Fruit fly (Drosophila melanogaster) whole organism, embryonic: Measurements from ENCODE around the gene Jarid2.

Experiments
- CG10366 ChIP-seq: fragments of 200-800 bp; sonication (Bioruptor generic); IDR thresholded peaks from 2 replicates; pipeline ENCODE4 v1.3.6; 2022; ENCODE audit warnings: missing biosample characterization, missing genetic modification characterization
- CG11085 ChIP-seq: fragments of 200-800 bp; sonication (Bioruptor generic); IDR thresholded peaks from 2 replicates; pipeline ENCODE4 v1.3.6; 2022; ENCODE audit warnings: missing biosample characterization, missing genetic modification characterization
- CG12236 ChIP-seq: fragments of 200-800 bp; sonication (Bioruptor generic); optimal IDR thresholded peaks from 2 replicates; lab custom pipeline; 2016; ENCODE audit warnings: missing biosample characterization, missing genetic modification characterization
- CG13123 ChIP-seq: fragments of 200-800 bp; sonication (Bioruptor generic); optimal IDR thresholded peaks from 2 replicates; lab custom pipeline; 2016; ENCODE audit warnings: missing biosample characterization, missing genetic modification characterization
- CG13624 ChIP-seq: fragments of 200-800 bp; sonication (Bioruptor generic); optimal IDR thresholded peaks from 2 replicates; lab custom pipeline; 2016; ENCODE audit warnings: missing biosample characterization, missing genetic modification characterization
- CG14014 ChIP-seq: fragments of 200-800 bp; sonication (Bioruptor generic); IDR thresholded peaks from 2 replicates; pipeline ENCODE4 v1.3.6; 2022; ENCODE audit warnings: missing biosample characterization, missing genetic modification characterization
- CG15514 ChIP-seq: fragments of 200-800 bp; sonication (Bioruptor generic); optimal IDR thresholded peaks from 3 replicates; lab custom pipeline; 2017; ENCODE audit warnings: missing biosample characterization, missing genetic modification characterization, mild to moderate bottlenecking, moderate library complexity, missing genetic modification reagents
- CG2889 ChIP-seq: fragments of 200-800 bp; sonication (Bioruptor generic); IDR thresholded peaks from 3 replicates; pipeline ENCODE4 v1.3.6; 2022; ENCODE audit warnings: missing biosample characterization, missing genetic modification characterization
- CG42726 ChIP-seq: fragments of 200-800 bp; sonication (Bioruptor generic); IDR thresholded peaks from 2 replicates; pipeline ENCODE4 v1.3.6; 2022; ENCODE audit warnings: missing biosample characterization, missing genetic modification characterization; ENCODE audit not compliant: partially characterized antibody
- CG4328 ChIP-seq: fragments of 200-800 bp; sonication (Bioruptor generic); optimal IDR thresholded peaks from 3 replicates; lab custom pipeline; 2017; ENCODE audit warnings: missing biosample characterization, missing genetic modification reagents, missing genetic modification characterization
- CG4854 ChIP-seq: fragments of 200-800 bp; sonication (Bioruptor generic); optimal IDR thresholded peaks from 2 replicates; lab custom pipeline; 2016; ENCODE audit warnings: missing biosample characterization, missing genetic modification characterization, inconsistent platforms
- CG5953 ChIP-seq: fragments of 200-800 bp; sonication (Bioruptor generic); IDR thresholded peaks from 2 replicates; pipeline ENCODE4 v1.3.6; 2022; ENCODE audit warnings: missing biosample characterization, missing genetic modification characterization
- CG7556 ChIP-seq: fragments of 200-800 bp; sonication (Bioruptor generic); optimal IDR thresholded peaks from 2 replicates; lab custom pipeline; 2017; ENCODE audit warnings: missing biosample characterization, mild to moderate bottlenecking, missing genetic modification characterization
- CG7963 ChIP-seq: fragments of 200-800 bp; sonication (Bioruptor generic); IDR thresholded peaks from 3 replicates; pipeline ENCODE4 v1.3.6; 2022; ENCODE audit warnings: missing biosample characterization, missing genetic modification characterization; ENCODE audit not compliant: partially characterized antibody
- Chrac-16 ChIP-seq: fragments of 200-800 bp; sonication (Bioruptor generic); optimal IDR thresholded peaks from 3 replicates; lab custom pipeline; 2016; ENCODE audit warnings: missing biosample characterization, missing genetic modification characterization
- CkIIα-i1 ChIP-seq: fragments of 200-800 bp; sonication (Bioruptor generic); IDR thresholded peaks from 2 replicates; pipeline ENCODE4 v1.3.6; 2022; ENCODE audit warnings: missing biosample characterization, missing genetic modification characterization
- CoRest ChIP-seq: fragments of 200-800 bp; sonication (Bioruptor generic); optimal IDR thresholded peaks from 3 replicates; lab custom pipeline; 2018; ENCODE audit warnings: missing biosample characterization, mild to moderate bottlenecking, missing genetic modification characterization, moderate library complexity
- D19A ChIP-seq: fragments of 200-800 bp; optimal IDR thresholded peaks from 3 replicates; lab custom pipeline; 2019; ENCODE audit warnings: missing biosample characterization, mild to moderate bottlenecking, missing genetic modification characterization, moderate library complexity
- D19B ChIP-seq: fragments of 200-800 bp; sonication (Bioruptor generic); optimal IDR thresholded peaks from 2 replicates; lab custom pipeline; 2017; ENCODE audit warnings: missing biosample characterization, mild to moderate bottlenecking, missing genetic modification characterization
- Deaf1 ChIP-seq: fragments of 200-800 bp; optimal IDR thresholded peaks from 3 replicates; lab custom pipeline; 2019; ENCODE audit warnings: missing biosample characterization, mild to moderate bottlenecking, missing genetic modification characterization, moderate library complexity
- Eip74EF ChIP-seq, 2 experiments: fragments of 200-800 bp in 1 of 2; fragments of >200 bp in 1 of 2; sonication (Bioruptor generic) in 1 of 2; optimal IDR thresholded peaks; 2 replicates each; lab custom pipeline; 2017 to 2019; ENCODE audit warnings: missing biosample characterization in 2 of 2, missing genetic modification characterization in 2 of 2, mild to moderate bottlenecking in 1 of 2, moderate library complexity in 1 of 2
- Ets97D ChIP-seq: fragments of 200-800 bp; sonication (Bioruptor generic); optimal IDR thresholded peaks from 3 replicates; lab custom pipeline; 2016; ENCODE audit warnings: missing biosample characterization, missing genetic modification characterization
- H15 ChIP-seq: fragments of 200-800 bp; sonication (Bioruptor generic); IDR thresholded peaks from 3 replicates; pipeline ENCODE4 v1.3.6; 2022; ENCODE audit warnings: missing biosample characterization, missing genetic modification characterization
- HLH3B ChIP-seq: fragments of 200-800 bp; sonication (Bioruptor generic); IDR thresholded peaks from 2 replicates; pipeline ENCODE4 v1.3.6; 2022; ENCODE audit warnings: missing biosample characterization, missing genetic modification characterization
- Hmx ChIP-seq: fragments of 200-800 bp; sonication (Bioruptor generic); optimal IDR thresholded peaks from 2 replicates; lab custom pipeline; 2016; ENCODE audit warnings: missing biosample characterization, missing genetic modification characterization
- NFAT ChIP-seq: fragments of 200-800 bp; sonication (Bioruptor generic); IDR thresholded peaks from 2 replicates; pipeline ENCODE4 v1.3.6; 2022; ENCODE audit warnings: missing biosample characterization, missing genetic modification characterization
- Nf-YC ChIP-seq: fragments of 200-800 bp; optimal IDR thresholded peaks from 3 replicates; lab custom pipeline; 2019; ENCODE audit warnings: missing biosample characterization, mild to moderate bottlenecking, missing genetic modification characterization, moderate library complexity
- Rfx ChIP-seq: fragments of 200-800 bp; sonication (Bioruptor generic); IDR thresholded peaks from 2 replicates; pipeline ENCODE4 v1.3.6; 2022; ENCODE audit warnings: missing biosample characterization, missing genetic modification characterization
- Side ChIP-seq: fragments of 200-800 bp; sonication (Bioruptor generic); optimal IDR thresholded peaks from 2 replicates; lab custom pipeline; 2016; ENCODE audit warnings: missing biosample characterization, missing genetic modification characterization
- Sry-δ ChIP-seq: fragments of 200-800 bp; sonication (Bioruptor generic); optimal IDR thresholded peaks from 2 replicates; lab custom pipeline; 2016; ENCODE audit warnings: missing biosample characterization, missing genetic modification characterization
- Trl ChIP-seq, 3 experiments: fragments of >200 bp in 2 of 3; fragments of 200-800 bp in 1 of 3; sonication (Bioruptor generic) in 1 of 3; optimal IDR thresholded peaks; 2 replicates in 1 of 3; 3 replicates in 2 of 3; lab custom pipeline; 2016 to 2017; ENCODE audit warnings: missing biosample characterization in 1 of 3, missing genetic modification characterization in 1 of 3
- Vsx1 ChIP-seq: fragments of 200-800 bp; sonication (Bioruptor generic); optimal IDR thresholded peaks from 2 replicates; lab custom pipeline; 2017; ENCODE audit warnings: missing biosample characterization, mild to moderate bottlenecking, missing genetic modification characterization, missing genetic modification reagents
- bcd ChIP-seq: fragments of 200-800 bp; sonication (Bioruptor generic); optimal IDR thresholded peaks from 2 replicates; lab custom pipeline; 2017; ENCODE audit warnings: missing biosample characterization, mild to moderate bottlenecking, missing genetic modification characterization
- cg ChIP-seq: fragments of 200-800 bp; sonication (Bioruptor generic); optimal IDR thresholded peaks from 3 replicates; lab custom pipeline; 2019; ENCODE audit warnings: missing biosample characterization, mild to moderate bottlenecking, missing genetic modification characterization, moderate library complexity
- ftz-f1 ChIP-seq: fragments of 200-800 bp; sonication (Bioruptor generic); optimal IDR thresholded peaks from 2 replicates; lab custom pipeline; 2016; ENCODE audit warnings: missing biosample characterization, missing genetic modification characterization
- gce ChIP-seq: fragments of 200-800 bp; sonication (Bioruptor generic); IDR thresholded peaks from 3 replicates; pipeline ENCODE4 v1.3.6; 2022; ENCODE audit warnings: missing biosample characterization, missing genetic modification characterization
- gsb-n ChIP-seq: fragments of 200-800 bp; sonication (Bioruptor generic); optimal IDR thresholded peaks from 3 replicates; lab custom pipeline; 2018; ENCODE audit warnings: missing biosample characterization, mild to moderate bottlenecking, missing genetic modification characterization
- insv ChIP-seq, 2 experiments: fragments of 200-800 bp; sonication (Bioruptor generic); optimal IDR thresholded peaks; 3 replicates each; lab custom pipeline; 2016 to 2018; ENCODE audit warnings: missing biosample characterization in 2 of 2, missing genetic modification characterization in 2 of 2
- jing ChIP-seq: fragments of 200-800 bp; sonication (Bioruptor generic); optimal IDR thresholded peaks from 2 replicates; lab custom pipeline; 2018; ENCODE audit warnings: missing biosample characterization, mild to moderate bottlenecking, missing genetic modification characterization
- ken ChIP-seq: fragments of 200-800 bp; sonication (Bioruptor generic); IDR thresholded peaks from 3 replicates; pipeline ENCODE4 v1.3.6; 2022; ENCODE audit warnings: missing biosample characterization, missing genetic modification characterization
- lov ChIP-seq, 2 experiments: fragments of 200-800 bp in 1 of 2; fragments of >200 bp in 1 of 2; sonication (Bioruptor generic) in 1 of 2; IDR thresholded peaks in 1 of 2; optimal IDR thresholded peaks in 1 of 2; 2 replicates in 1 of 2; 3 replicates in 1 of 2; pipeline versions ENCODE4 v1.3.6 to Lab custom; 2017 to 2022; ENCODE audit warnings: missing biosample characterization in 1 of 2, missing genetic modification characterization in 1 of 2
- luna ChIP-seq: fragments of 200-800 bp; sonication (Bioruptor generic); optimal IDR thresholded peaks from 2 replicates; lab custom pipeline; 2016; ENCODE audit warnings: missing biosample characterization, missing genetic modification characterization
- mam ChIP-seq: fragments of 200-800 bp; sonication (Bioruptor generic); optimal IDR thresholded peaks from 3 replicates; lab custom pipeline; 2016; ENCODE audit warnings: missing biosample characterization, missing genetic modification characterization
- mld ChIP-seq: fragments of 200-800 bp; sonication (Bioruptor generic); IDR thresholded peaks from 3 replicates; pipeline ENCODE4 v1.3.6; 2022; ENCODE audit warnings: missing biosample characterization, missing genetic modification characterization; ENCODE audit not compliant: partially characterized antibody
- onecut ChIP-seq: fragments of 200-800 bp; sonication (Bioruptor generic); IDR thresholded peaks from 2 replicates; pipeline ENCODE4 v1.3.6; 2022; ENCODE audit warnings: missing biosample characterization, missing genetic modification characterization
- row ChIP-seq: fragments of 200-800 bp; sonication (Bioruptor generic); IDR thresholded peaks from 3 replicates; pipeline ENCODE4 v1.3.6; 2022; ENCODE audit warnings: missing biosample characterization, missing genetic modification characterization
- slou ChIP-seq: fragments of 200-800 bp; sonication (Bioruptor generic); optimal IDR thresholded peaks from 3 replicates; lab custom pipeline; 2016; ENCODE audit warnings: missing biosample characterization, missing genetic modification characterization
- twi ChIP-seq: fragments of 200-800 bp; optimal IDR thresholded peaks from 2 replicates; lab custom pipeline; 2019; ENCODE audit warnings: missing biosample characterization, mild to moderate bottlenecking, missing genetic modification characterization, moderate library complexity
- wdn ChIP-seq: fragments of 200-800 bp; sonication (Bioruptor generic); IDR thresholded peaks from 2 replicates; pipeline ENCODE4 v1.3.6; 2022; ENCODE audit warnings: missing biosample characterization, missing genetic modification characterization

Gene Jarid2

dm6 chr3L:9431848-9432623 is 44.8 kb upstream of the Jarid2 start (continued):
- TF ChIP-seq CkIIα-i1 (GFP tag; lab: Robert Waterston, UW) (no peak), CG4854 (GFP tag; lab: Kevin White, UChicago) (no peak), HLH3B (no peak), ftz-f1 (GFP tag; lab: Kevin White, UChicago) (peak; percentile 51), Hmx (GFP tag; lab: Kevin White, UChicago) (no peak), luna (GFP tag; lab: Kevin White, UChicago) (no peak), CG42726 (0 out of 2 replicates have a peak, but pooled peaks have one; percentile 21), H15 (GFP tag; lab: Robert Waterston, UW) (no peak), Deaf1 (tag; lab: Kevin White, UChicago) (no peak), Ets97D (no peak), CG15514 (GFP tag; lab: Kevin White, UChicago) (no peak), CG11085 (no peak), mld (GFP tag; lab: Robert Waterston, UW) (no peak), D19A (tag; lab: Kevin White, UChicago) (peak; percentile 9), CoRest (tag; lab: Kevin White, UChicago) (no peak), gsb-n (tag; lab: Kevin White, UChicago) (no peak), Chrac-16 (GFP tag; lab: Kevin White, UChicago) (no peak), slou (GFP tag; lab: Kevin White, UChicago) (no peak), Nf-YC (tag; lab: Kevin White, UChicago) (no peak), ken (GFP tag; lab: Robert Waterston, UW) (no peak), Trl (optimal IDR thresholded peaks at IDR 0.05; lab: Kevin White, UChicago) (peak in 1 of 2 experiments; percentile 44), Trl (GFP tag; optimal IDR thresholded peaks at IDR 0.05; lab: Kevin White, UChicago) (no peak), lov (optimal IDR thresholded peaks at IDR 0.05; lab: Kevin White, UChicago) (no peak), lov (GFP tag; IDR thresholded peaks at IDR 0.05; lab: Robert Waterston, UW) (no peak), onecut (GFP tag; lab: Robert Waterston, UW) (no peak), CG2889 (no peak), CG14014 (no peak), NFAT (GFP tag; lab: Robert Waterston, UW) (peak; percentile 35; the same call in 1 of the 2 replicates), jing (GFP tag; lab: Kevin White, UChicago) (no peak), row (GFP tag; lab: Robert Waterston, UW) (0 out of 3 replicates have a peak, but pooled peaks have one; percentile 37), Sry-δ (GFP tag; lab: Kevin White, UChicago) (no peak), CG5953 (no peak), Eip74EF (GFP tag; optimal IDR thresholded peaks at IDR 0.05; lab: Kevin White, UChicago) (no peak), CG7963 (GFP tag; lab: Robert Waterston, UW) (no peak), wdn (GFP tag; lab: Robert Waterston, UW) (no peak), mam (GFP tag; lab: Kevin White, UChicago) (no peak), twi (no peak), Side (GFP tag; lab: Kevin White, UChicago) (no peak), CG7556 (GFP tag; lab: Kevin White, UChicago) (no peak), Rfx (GFP tag; lab: Robert Waterston, UW) (no peak), bcd (no peak), cg (peak; percentile 8), Vsx1 (GFP tag; lab: Kevin White, UChicago) (no peak), CG13624 (GFP tag; lab: Kevin White, UChicago) (no peak), D19B (peak; percentile 55), CG4328 (no peak), insv (GFP tag; optimal IDR thresholded peaks at IDR 0.05; lab: Kevin White, UChicago) (no peak), CG13123 (no peak), gce (GFP tag; lab: Robert Waterston, UW) (no peak), CG12236 (GFP tag; lab: Kevin White, UChicago) (no peak), CG10366 (no peak)
